Worm (Caenorhabditis elegans): Measurements from ENCODE around the gene tbc-13.

- no peak for TF ChIP-seq flt-1 (GFP tag; IDR thresholded peaks at IDR 0.05)
- TF ChIP-seq cog-1 (tag; optimal IDR thresholded peaks at IDR 0.05) = no peak
- no peak for TF ChIP-seq med-1 (GFP tag; optimal IDR thresholded peaks at IDR 0.05; ENCODE audit: insufficient read depth)
- no peak for TF ChIP-seq ztf-23 (GFP tag; IDR thresholded peaks at IDR 0.05)
- TF ChIP-seq ref-1 (GFP tag; conservative IDR thresholded peaks at IDR 0.05) = no peak
- TF ChIP-seq tab-1 (GFP tag; IDR thresholded peaks at IDR 0.05) = no peak
- no peak for TF ChIP-seq ztf-29 (GFP tag; IDR thresholded peaks at IDR 0.05)
- no peak for TF ChIP-seq T22C8.4 (GFP tag; IDR thresholded peaks at IDR 0.05)
- TF ChIP-seq klf-2 (GFP tag; conservative IDR thresholded peaks at IDR 0.05) = no peak
Measured at ce11 chrX:12436486-12436885, 48.4 kb upstream of the tbc-13 start.
